Fruit fly (Drosophila melanogaster): ENCODE measurements around the gene p-cup.

- TF ChIP-seq Myc (optimal IDR thresholded peaks at IDR 0.05) (no peak), Dif (GFP tag; optimal IDR thresholded peaks at IDR 0.05; ENCODE audit: partially characterized antibody) (no peak), dl (GFP tag; optimal IDR thresholded peaks at IDR 0.05; ENCODE audit: insufficient read depth in 1 of 2, partially characterized antibody in 2 of 2) (no peak), usp (GFP tag; optimal IDR thresholded peaks at IDR 0.05) (no peak), Hr78 (GFP tag; optimal IDR thresholded peaks at IDR 0.05) (no peak), Mio (GFP tag; optimal IDR thresholded peaks at IDR 0.05) (no peak), OdsH (GFP tag; optimal IDR thresholded peaks at IDR 0.05) (no peak), h (GFP tag; optimal IDR thresholded peaks at IDR 0.05) (no peak), fru (GFP tag; optimal IDR thresholded peaks at IDR 0.05) (peak; percentile 22), dmrt93B (GFP tag; optimal IDR thresholded peaks at IDR 0.05) (peak; percentile 3), br (GFP tag; optimal IDR thresholded peaks at IDR 0.05) (no peak)
Observed at dm6 chrX:17423310-17423945, 25.1 kb downstream of the p-cup start, which contains the start of gene ENGase.
